Fruit fly (Drosophila melanogaster): ENCODE data around the gene CG9098.
A peak's percentile ranks its signal among the peaks of the same experiment; 100 is the strongest.

Gene CG9098

dm6 chr2L:5982334-5982987 is 29.7 kb downstream of the CG9098 start (continued):
- TF ChIP-seq kay (GFP tag; optimal IDR thresholded peaks at IDR 0.05) = peak; percentile 2
- peak; percentile 96 for TF ChIP-seq CG1832 (GFP tag; optimal IDR thresholded peaks at IDR 0.05)
- peak in 1 of 2 experiments; percentile 98 for TF ChIP-seq Pdp1 (GFP tag; optimal IDR thresholded peaks at IDR 0.05)
- TF ChIP-seq amos (GFP tag; IDR thresholded peaks at IDR 0.05; ENCODE audit: partially characterized antibody) = no peak
- TF ChIP-seq ewg (GFP tag; optimal IDR thresholded peaks at IDR 0.05) = peak; percentile 40
- TF ChIP-seq CG11247 (GFP tag; IDR thresholded peaks at IDR 0.05) = no peak
- no peak for TF ChIP-seq MBD-R2 (GFP tag; IDR thresholded peaks at IDR 0.05)
- TF ChIP-seq CG10959 (GFP tag; IDR thresholded peaks at IDR 0.05) = no peak
- peak; percentile 45 for TF ChIP-seq jumu (GFP tag; optimal IDR thresholded peaks at IDR 0.05)
- peak; percentile 26 for TF ChIP-seq fu2 (GFP tag; optimal IDR thresholded peaks at IDR 0.05)
- TF ChIP-seq Optix (GFP tag; IDR thresholded peaks at IDR 0.05) = no peak
- peak; percentile 4 for TF ChIP-seq tx (GFP tag; optimal IDR thresholded peaks at IDR 0.05)
- peak; percentile 51 for TF ChIP-seq CG18599 (GFP tag; optimal IDR thresholded peaks at IDR 0.05)
- no peak for TF ChIP-seq trh (GFP tag; optimal IDR thresholded peaks at IDR 0.05)
- TF ChIP-seq chinmo (GFP tag; IDR thresholded peaks at IDR 0.05; ENCODE audit: partially characterized antibody) = no peak
- TF ChIP-seq Kr (GFP tag; optimal IDR thresholded peaks at IDR 0.05) = no peak
- peak; percentile 15 for TF ChIP-seq twi (tag; optimal IDR thresholded peaks at IDR 0.05)
- TF ChIP-seq lilli (GFP tag; optimal IDR thresholded peaks at IDR 0.05) = peak; percentile 57
- no peak for TF ChIP-seq hb (GFP tag; IDR thresholded peaks at IDR 0.05; ENCODE audit: partially characterized antibody)
- no peak for TF ChIP-seq CG16813 (GFP tag; IDR thresholded peaks at IDR 0.05; ENCODE audit: partially characterized antibody)
- peak; percentile 93 for TF ChIP-seq CG8478 (optimal IDR thresholded peaks at IDR 0.05)
- TF ChIP-seq CG10431 (GFP tag; optimal IDR thresholded peaks at IDR 0.05) = peak; percentile 34
- no peak for TF ChIP-seq Doc3 (GFP tag; IDR thresholded peaks at IDR 0.05; ENCODE audit: partially characterized antibody)
- TF ChIP-seq CG30431 (GFP tag; optimal IDR thresholded peaks at IDR 0.05) = no peak
- no peak for TF ChIP-seq CG8359 (GFP tag; optimal IDR thresholded peaks at IDR 0.05; ENCODE audit: borderline replicate concordance)
- TF ChIP-seq zfh2 (GFP tag; optimal IDR thresholded peaks at IDR 0.05) = peak; percentile 24
- no peak for TF ChIP-seq eve (GFP tag; optimal IDR thresholded peaks at IDR 0.05)
- peak; percentile 45 for TF ChIP-seq Jarid2 (GFP tag; optimal IDR thresholded peaks at IDR 0.05)
- TF ChIP-seq Xrp1 (GFP tag; IDR thresholded peaks at IDR 0.05) = no peak
- TF ChIP-seq oc (tag; optimal IDR thresholded peaks at IDR 0.05) = peak; percentile 6
- no peak for TF ChIP-seq ken (GFP tag; IDR thresholded peaks at IDR 0.05)
- TF ChIP-seq fd3F (GFP tag; optimal IDR thresholded peaks at IDR 0.05) = no peak
- TF ChIP-seq CG4424 (GFP tag; optimal IDR thresholded peaks at IDR 0.05) = peak; percentile 100
- TF ChIP-seq HmgD (GFP tag; optimal IDR thresholded peaks at IDR 0.05) = peak; percentile 43
- no peak for TF ChIP-seq D19A (tag; optimal IDR thresholded peaks at IDR 0.05)
- TF ChIP-seq CG34376 (GFP tag; optimal IDR thresholded peaks at IDR 0.05) = peak; percentile 45
- TF ChIP-seq CG1603 (tag; optimal IDR thresholded peaks at IDR 0.05) = peak; percentile 56
- TF ChIP-seq CG17359 (tag; optimal IDR thresholded peaks at IDR 0.05) = peak; percentile 9
- TF ChIP-seq Mes4 (GFP tag; optimal IDR thresholded peaks at IDR 0.05) = peak; percentile 23
- no peak for TF ChIP-seq vvl (GFP tag; IDR thresholded peaks at IDR 0.05)
- TF ChIP-seq abd-A (tag; optimal IDR thresholded peaks at IDR 0.05) = no peak
- TF ChIP-seq CG9437 (GFP tag; optimal IDR thresholded peaks at IDR 0.05) = peak; percentile 99
- TF ChIP-seq chn (GFP tag; optimal IDR thresholded peaks at IDR 0.05) = peak; percentile 38
- TF ChIP-seq CG17912 (GFP tag; optimal IDR thresholded peaks at IDR 0.05) = peak; percentile 15
- no peak for TF ChIP-seq ind (GFP tag; optimal IDR thresholded peaks at IDR 0.05)
- TF ChIP-seq CG10565 (GFP tag; optimal IDR thresholded peaks at IDR 0.05) = no peak
- peak; percentile 41 for TF ChIP-seq Dek (tag; optimal IDR thresholded peaks at IDR 0.05)
- peak; percentile 51 for TF ChIP-seq bab2 (GFP tag; optimal IDR thresholded peaks at IDR 0.05)
- peak; percentile 92 for TF ChIP-seq Med (GFP tag)
- peak; percentile 33 for TF ChIP-seq Side (GFP tag; optimal IDR thresholded peaks at IDR 0.05)

All from whole organism, embryonic.